Fruit fly (Drosophila melanogaster) whole organism, embryonic: ENCODE results near the gene CG7298.
A peak's percentile ranks its signal among the peaks of the same experiment; 100 is the strongest.

Source experiments
- Abd-B ChIP-seq: fragments of 200-800 bp; sonication (Bioruptor generic); optimal IDR thresholded peaks from 2 replicates; lab custom pipeline; 2018; ENCODE audit warnings: missing biosample characterization, mild to moderate bottlenecking, missing genetic modification characterization, moderate library complexity
- Atf-2 ChIP-seq: fragments of 200-800 bp; sonication (Bioruptor generic); optimal IDR thresholded peaks from 2 replicates; lab custom pipeline; 2016; ENCODE audit warnings: missing biosample characterization, missing genetic modification characterization
- BEAF-32 ChIP-seq: fragments of 200-800 bp; sonication (Bioruptor generic); optimal IDR thresholded peaks from 3 replicates; lab custom pipeline; 2017; ENCODE audit warnings: missing biosample characterization, missing genetic modification characterization, mild to moderate bottlenecking, moderate library complexity, missing genetic modification reagents
- Bgb ChIP-seq: fragments of 200-800 bp; sonication (Bioruptor generic); IDR thresholded peaks from 2 replicates; pipeline ENCODE4 v1.3.6; 2022; ENCODE audit warnings: missing biosample characterization, missing genetic modification characterization; ENCODE audit not compliant: partially characterized antibody
- CG10565 ChIP-seq: fragments of 200-800 bp; sonication (Bioruptor generic); optimal IDR thresholded peaks from 3 replicates; lab custom pipeline; 2016; ENCODE audit warnings: missing biosample characterization, mild to moderate bottlenecking, missing genetic modification characterization
- CG11696 ChIP-seq: fragments of 200-800 bp; sonication (Bioruptor generic); IDR thresholded peaks from 2 replicates; pipeline ENCODE4 v1.3.6; 2022; ENCODE audit warnings: missing biosample characterization, missing genetic modification characterization
- CG12219 ChIP-seq: fragments of 200-800 bp; sonication (Bioruptor generic); optimal IDR thresholded peaks from 3 replicates; lab custom pipeline; 2018; ENCODE audit warnings: missing biosample characterization, mild to moderate bottlenecking, missing genetic modification characterization
- CG13775 ChIP-seq: fragments of 200-800 bp; sonication (Bioruptor generic); optimal IDR thresholded peaks from 3 replicates; lab custom pipeline; 2017; ENCODE audit warnings: missing biosample characterization, mild to moderate bottlenecking, missing genetic modification characterization
- CG14860 ChIP-seq: fragments of 200-800 bp; sonication (Bioruptor generic); IDR thresholded peaks from 3 replicates; pipeline ENCODE4 v1.3.6; 2022; ENCODE audit warnings: missing biosample characterization, missing genetic modification characterization; ENCODE audit not compliant: partially characterized antibody
- CG1602 ChIP-seq: fragments of 200-800 bp; sonication (Bioruptor generic); optimal IDR thresholded peaks from 3 replicates; lab custom pipeline; 2016; ENCODE audit warnings: missing biosample characterization, missing genetic modification characterization
- CG16779 ChIP-seq: fragments of 200-800 bp; sonication (Bioruptor generic); IDR thresholded peaks from 2 replicates; pipeline ENCODE4 v1.3.6; 2022; ENCODE audit warnings: missing biosample characterization, missing genetic modification characterization
- CG17359 ChIP-seq: fragments of 200-800 bp; sonication (Bioruptor generic); optimal IDR thresholded peaks from 3 replicates; lab custom pipeline; 2018; ENCODE audit warnings: missing biosample characterization, mild to moderate bottlenecking, missing genetic modification characterization, moderate library complexity
- CG30020 ChIP-seq: fragments of 200-800 bp; optimal IDR thresholded peaks from 2 replicates; lab custom pipeline; 2019; ENCODE audit warnings: missing biosample characterization, mild to moderate bottlenecking, missing genetic modification characterization, moderate library complexity
- CG3163 ChIP-seq: fragments of 200-800 bp; sonication (Bioruptor generic); optimal IDR thresholded peaks from 3 replicates; lab custom pipeline; 2016; ENCODE audit warnings: missing biosample characterization, missing genetic modification characterization
- CG34376 ChIP-seq: fragments of 200-800 bp; sonication (Bioruptor generic); optimal IDR thresholded peaks from 2 replicates; lab custom pipeline; 2018; ENCODE audit warnings: missing biosample characterization, mild to moderate bottlenecking, missing genetic modification characterization
- CG6689 ChIP-seq: fragments of 200-800 bp; sonication (Bioruptor generic); IDR thresholded peaks from 2 replicates; pipeline ENCODE4 v1.3.6; 2022; ENCODE audit warnings: missing biosample characterization, missing genetic modification characterization
- CG6813 ChIP-seq: fragments of 200-800 bp; sonication (Bioruptor generic); optimal IDR thresholded peaks from 2 replicates; lab custom pipeline; 2017; ENCODE audit warnings: missing biosample characterization, missing genetic modification characterization, mild to moderate bottlenecking, moderate library complexity, missing genetic modification reagents
- CG7786 ChIP-seq: fragments of 200-800 bp; sonication (Bioruptor generic); optimal IDR thresholded peaks from 2 replicates; lab custom pipeline; 2016; ENCODE audit warnings: missing biosample characterization, missing genetic modification characterization
- CG7987 ChIP-seq: fragments of 200-800 bp; sonication (Bioruptor generic); optimal IDR thresholded peaks from 2 replicates; lab custom pipeline; 2018; ENCODE audit warnings: missing biosample characterization, mild to moderate bottlenecking, missing genetic modification characterization, moderate library complexity
- CG8089 ChIP-seq: fragments of 200-800 bp; sonication (Bioruptor generic); optimal IDR thresholded peaks from 3 replicates; lab custom pipeline; 2016; ENCODE audit warnings: missing biosample characterization, missing genetic modification characterization
- CG8765 ChIP-seq: fragments of 200-800 bp; sonication (Bioruptor generic); IDR thresholded peaks from 2 replicates; pipeline ENCODE4 v1.3.6; 2022; ENCODE audit warnings: missing biosample characterization, missing genetic modification characterization
- CTCF ChIP-seq: fragments of 200-800 bp; sonication (Bioruptor generic); optimal IDR thresholded peaks from 2 replicates; lab custom pipeline; 2017; ENCODE audit warnings: missing biosample characterization, mild to moderate bottlenecking, missing genetic modification characterization, moderate library complexity
- ERR ChIP-seq: fragments of 200-800 bp; sonication (Bioruptor generic); optimal IDR thresholded peaks from 2 replicates; lab custom pipeline; 2016; ENCODE audit warnings: missing biosample characterization, missing genetic modification characterization
- Fer2 ChIP-seq: fragments of 200-800 bp; sonication (Bioruptor generic); optimal IDR thresholded peaks from 2 replicates; lab custom pipeline; 2018; ENCODE audit warnings: missing biosample characterization, mild to moderate bottlenecking, missing genetic modification characterization, moderate library complexity
- HLH54F ChIP-seq: fragments of 200-800 bp; sonication (Bioruptor generic); optimal IDR thresholded peaks from 3 replicates; lab custom pipeline; 2016; ENCODE audit warnings: missing biosample characterization, missing genetic modification characterization
- Hr78 ChIP-seq, 2 experiments: fragments of 200-800 bp in 1 of 2; fragments of >200 bp in 1 of 2; sonication (Bioruptor generic) in 1 of 2; optimal IDR thresholded peaks; 2 replicates each; lab custom pipeline; 2017 to 2019; ENCODE audit warnings: missing biosample characterization in 2 of 2, missing genetic modification characterization in 2 of 2, mild to moderate bottlenecking in 1 of 2, moderate library complexity in 1 of 2
- Pdp1 ChIP-seq, 2 experiments: fragments of 200-800 bp; sonication (Bioruptor generic); optimal IDR thresholded peaks; 3 replicates each; lab custom pipeline; 2016; ENCODE audit warnings: missing biosample characterization in 2 of 2, missing genetic modification characterization in 2 of 2, mild to moderate bottlenecking in 1 of 2, moderate library complexity in 1 of 2
- Spps ChIP-seq: fragments of 200-800 bp; sonication (Bioruptor generic); optimal IDR thresholded peaks from 2 replicates; lab custom pipeline; 2018; ENCODE audit warnings: missing biosample characterization, mild to moderate bottlenecking, missing genetic modification characterization
- Sry-β ChIP-seq: fragments of 200-800 bp; sonication (Bioruptor generic); optimal IDR thresholded peaks from 2 replicates; lab custom pipeline; 2018; ENCODE audit warnings: missing biosample characterization, mild to moderate bottlenecking, missing genetic modification characterization, moderate library complexity
- abd-A ChIP-seq: fragments of 200-800 bp; sonication (Bioruptor generic); optimal IDR thresholded peaks from 3 replicates; lab custom pipeline; 2019; ENCODE audit warnings: missing biosample characterization, mild to moderate bottlenecking, missing genetic modification characterization, moderate library complexity
- aop ChIP-seq: fragments of 200-800 bp; sonication (Bioruptor generic); IDR thresholded peaks from 2 replicates; pipeline ENCODE4 v1.3.6; 2022; ENCODE audit warnings: missing biosample characterization, missing genetic modification characterization
- ase ChIP-seq: fragments of 200-800 bp; sonication (Bioruptor generic); IDR thresholded peaks from 3 replicates; pipeline ENCODE4 v1.3.6; 2022; ENCODE audit warnings: missing biosample characterization, missing genetic modification characterization
- bowl ChIP-seq: fragments of 200-800 bp; sonication (Bioruptor generic); IDR thresholded peaks from 2 replicates; pipeline ENCODE4 v1.3.6; 2022; ENCODE audit warnings: missing biosample characterization, missing genetic modification characterization
- chinmo ChIP-seq: fragments of 200-800 bp; sonication (Bioruptor generic); IDR thresholded peaks from 4 replicates; pipeline ENCODE4 v1.3.6; 2022; ENCODE audit warnings: missing biosample characterization, missing genetic modification characterization; ENCODE audit not compliant: partially characterized antibody
- corto ChIP-seq: fragments of 200-800 bp; sonication (Bioruptor generic); optimal IDR thresholded peaks from 2 replicates; lab custom pipeline; 2016; ENCODE audit warnings: missing biosample characterization, mild to moderate bottlenecking, missing genetic modification characterization, moderate library complexity
- cwo ChIP-seq: fragments of 200-800 bp; sonication (Bioruptor generic); optimal IDR thresholded peaks from 3 replicates; lab custom pipeline; 2017; ENCODE audit warnings: missing biosample characterization, missing genetic modification characterization, mild to moderate bottlenecking, moderate library complexity, missing genetic modification reagents
- exex ChIP-seq: fragments of 200-800 bp; sonication (Bioruptor generic); optimal IDR thresholded peaks from 4 replicates; lab custom pipeline; 2018; ENCODE audit warnings: missing biosample characterization, mild to moderate bottlenecking, missing genetic modification characterization, moderate library complexity
- eyg ChIP-seq: fragments of 200-800 bp; sonication (Bioruptor generic); optimal IDR thresholded peaks from 3 replicates; lab custom pipeline; 2016; ENCODE audit warnings: missing biosample characterization, missing genetic modification characterization
- grn ChIP-seq: fragments of 200-800 bp; sonication (Bioruptor generic); optimal IDR thresholded peaks from 3 replicates; lab custom pipeline; 2017; ENCODE audit warnings: missing biosample characterization, missing genetic modification characterization
- kni ChIP-seq: fragments of 200-800 bp; sonication (Bioruptor generic); optimal IDR thresholded peaks from 3 replicates; lab custom pipeline; 2017; ENCODE audit warnings: mild to moderate bottlenecking, missing biosample characterization, missing genetic modification reagents, missing genetic modification characterization
- knrl ChIP-seq: fragments of 200-800 bp; sonication (Bioruptor generic); IDR thresholded peaks from 3 replicates; pipeline ENCODE4 v1.3.6; 2022; ENCODE audit warnings: missing biosample characterization, missing genetic modification characterization; ENCODE audit not compliant: partially characterized antibody
- mirr ChIP-seq: fragments of 200-800 bp; sonication (Bioruptor generic); optimal IDR thresholded peaks from 3 replicates; lab custom pipeline; 2018; ENCODE audit warnings: missing biosample characterization, mild to moderate bottlenecking, missing genetic modification characterization
- pnt ChIP-seq: fragments of 200-800 bp; sonication (Bioruptor generic); optimal IDR thresholded peaks from 3 replicates; lab custom pipeline; 2016; ENCODE audit warnings: missing biosample characterization, missing genetic modification characterization
- pros ChIP-seq: fragments of 200-800 bp; sonication (Bioruptor generic); optimal IDR thresholded peaks from 3 replicates; lab custom pipeline; 2019; ENCODE audit warnings: missing biosample characterization, mild to moderate bottlenecking, missing genetic modification characterization, moderate library complexity
- sens ChIP-seq: fragments of 200-800 bp; sonication (Bioruptor generic); peaks from one replicate; lab custom pipeline; 2016; ENCODE audit warnings: missing biosample characterization, missing genetic modification characterization
- tll ChIP-seq, 2 experiments: fragments of 200-800 bp in 1 of 2; fragments of >200 bp in 1 of 2; sonication (Bioruptor generic) in 1 of 2; optimal IDR thresholded peaks; 2 replicates each; lab custom pipeline; 2017 to 2019; ENCODE audit warnings: missing biosample characterization in 2 of 2, missing genetic modification characterization in 2 of 2, mild to moderate bottlenecking in 1 of 2, moderate library complexity in 1 of 2
- twi ChIP-seq: fragments of 200-800 bp; optimal IDR thresholded peaks from 2 replicates; lab custom pipeline; 2019; ENCODE audit warnings: missing biosample characterization, mild to moderate bottlenecking, missing genetic modification characterization, moderate library complexity
- wek ChIP-seq: fragments of 200-800 bp; sonication (Bioruptor generic); optimal IDR thresholded peaks from 3 replicates; lab custom pipeline; 2018; ENCODE audit warnings: missing biosample characterization, mild to moderate bottlenecking, missing genetic modification characterization, moderate library complexity

Gene CG7298

dm6 chr3L:20199569-20200247 is 3.8 kb downstream of the CG7298 start, which contains the start of gene CG42833:
Gene CG42833 (plus strand): TSS chr3L:20200093.
- TF ChIP-seq exex (tag; lab: Kevin White, UChicago): peak; percentile 83
- peak; percentile 24 for TF ChIP-seq CTCF (GFP tag; lab: Kevin White, UChicago)
- TF ChIP-seq CG6813: no peak
- TF ChIP-seq chinmo (GFP tag; lab: Robert Waterston, UW): 0 out of 4 replicates have a peak, but pooled peaks have one; percentile 7
- TF ChIP-seq twi (tag; lab: Kevin White, UChicago): no peak
- no peak for TF ChIP-seq HLH54F (GFP tag; lab: Kevin White, UChicago)
- 0 out of 2 replicates have a peak, but pooled peaks have one; percentile 5 for TF ChIP-seq Bgb
- no peak for TF ChIP-seq CG8765
- no peak for TF ChIP-seq knrl (GFP tag; lab: Robert Waterston, UW)
- no peak for TF ChIP-seq CG1602 (GFP tag; lab: Kevin White, UChicago)
- TF ChIP-seq CG14860: no peak
- TF ChIP-seq CG34376 (GFP tag; lab: Kevin White, UChicago): peak; percentile 25
- peak in 1 of 2 experiments; percentile 33 for TF ChIP-seq Pdp1 (GFP tag; optimal IDR thresholded peaks at IDR 0.05; lab: Kevin White, UChicago)
- TF ChIP-seq mirr (GFP tag; lab: Kevin White, UChicago): peak; percentile 92
- peak; percentile 38 for TF ChIP-seq cwo (GFP tag; lab: Kevin White, UChicago)
- TF ChIP-seq grn: peak; percentile 88
- no peak for TF ChIP-seq eyg (GFP tag; lab: Kevin White, UChicago)
- peak; percentile 24 for TF ChIP-seq sens (GFP tag; lab: Kevin White, UChicago)

- no peak for TF ChIP-seq CG13775
- no peak for TF ChIP-seq CG16779 (GFP tag; lab: Robert Waterston, UW)
- TF ChIP-seq CG30020 (tag; lab: Kevin White, UChicago): no peak
- no peak for TF ChIP-seq Spps (tag; lab: Kevin White, UChicago)
- no peak for TF ChIP-seq CG10565 (GFP tag; lab: Kevin White, UChicago)
- no peak for TF ChIP-seq kni (GFP tag; lab: Kevin White, UChicago)
- no peak for TF ChIP-seq Sry-β (GFP tag; lab: Kevin White, UChicago)
- TF ChIP-seq CG6689 (GFP tag; lab: Robert Waterston, UW): no peak
- TF ChIP-seq pros (GFP tag; lab: Kevin White, UChicago): no peak
- TF ChIP-seq tll (GFP tag; optimal IDR thresholded peaks at IDR 0.05; lab: Kevin White, UChicago): no peak
- no peak for TF ChIP-seq abd-A
- no peak for TF ChIP-seq Atf-2 (GFP tag; lab: Kevin White, UChicago)
- no peak for TF ChIP-seq CG8089 (GFP tag; lab: Kevin White, UChicago)
- 0 out of 3 replicates have a peak, but pooled peaks have one; percentile 8 for TF ChIP-seq ase (GFP tag; lab: Robert Waterston, UW)
- TF ChIP-seq corto: no peak
- TF ChIP-seq BEAF-32: no peak
- TF ChIP-seq CG11696 (GFP tag; lab: Robert Waterston, UW): no peak
- TF ChIP-seq CG12219 (GFP tag; lab: Kevin White, UChicago): no peak
- TF ChIP-seq pnt (GFP tag; lab: Kevin White, UChicago): no peak
- TF ChIP-seq CG17359 (tag; lab: Kevin White, UChicago): no peak
- TF ChIP-seq Fer2 (tag; lab: Kevin White, UChicago): no peak
- TF ChIP-seq bowl (GFP tag; lab: Robert Waterston, UW): no peak
- TF ChIP-seq CG6813: no peak
- peak; percentile 97 for TF ChIP-seq CG3163 (GFP tag; lab: Kevin White, UChicago)
- TF ChIP-seq CG7987 (GFP tag; lab: Kevin White, UChicago): peak; percentile 3
- no peak for TF ChIP-seq CG7786 (GFP tag; lab: Kevin White, UChicago)
- no peak for TF ChIP-seq aop (GFP tag; lab: Robert Waterston, UW)
- TF ChIP-seq ERR (GFP tag; lab: Kevin White, UChicago): no peak
- no peak for TF ChIP-seq Abd-B (GFP tag; lab: Kevin White, UChicago)
- no peak for TF ChIP-seq wek (GFP tag; lab: Kevin White, UChicago)
- TF ChIP-seq Hr78 (GFP tag; optimal IDR thresholded peaks at IDR 0.05; lab: Kevin White, UChicago): no peak
Observed at dm6 chr3L:20198138-20198559, 5.3 kb downstream of the CG7298 start, which contains the start of gene CG42674. Gene CG42674 (minus strand): TSS chr3L:20198317.
